Fruit fly (Drosophila melanogaster) whole organism, embryonic: ENCODE measurements around the gene pHCl-1.

Experiments used
- Adf1 ChIP-seq: fragments of 200-800 bp; sonication (Bioruptor generic); IDR thresholded peaks from 2 replicates; pipeline ENCODE4 v1.3.6; 2022; ENCODE audit warnings: missing biosample characterization, missing genetic modification characterization
- Bgb ChIP-seq: fragments of 200-800 bp; sonication (Bioruptor generic); IDR thresholded peaks from 2 replicates; pipeline ENCODE4 v1.3.6; 2022; ENCODE audit warnings: missing biosample characterization, missing genetic modification characterization; ENCODE audit not compliant: partially characterized antibody
- C15 ChIP-seq: fragments of 200-800 bp; sonication (Bioruptor generic); IDR thresholded peaks from 3 replicates; pipeline ENCODE4 v1.3.6; 2022; ENCODE audit warnings: missing biosample characterization, missing genetic modification characterization
- CG10462 ChIP-seq: fragments of 200-800 bp; sonication (Bioruptor generic); optimal IDR thresholded peaks from 2 replicates; lab custom pipeline; 2016; ENCODE audit warnings: missing biosample characterization, missing genetic modification characterization
- CG11504 ChIP-seq: fragments of 200-800 bp; sonication (Bioruptor generic); optimal IDR thresholded peaks from 3 replicates; lab custom pipeline; 2019; ENCODE audit warnings: missing biosample characterization, mild to moderate bottlenecking, missing genetic modification characterization, moderate library complexity
- CG11723 ChIP-seq: fragments of 200-800 bp; sonication (Bioruptor generic); optimal IDR thresholded peaks from 2 replicates; lab custom pipeline; 2017; ENCODE audit warnings: missing biosample characterization, mild to moderate bottlenecking, missing genetic modification characterization
- CG14860 ChIP-seq: fragments of 200-800 bp; sonication (Bioruptor generic); IDR thresholded peaks from 3 replicates; pipeline ENCODE4 v1.3.6; 2022; ENCODE audit warnings: missing biosample characterization, missing genetic modification characterization; ENCODE audit not compliant: partially characterized antibody
- CG15073 ChIP-seq: fragments of 200-800 bp; sonication (Bioruptor generic); optimal IDR thresholded peaks from 2 replicates; lab custom pipeline; 2016; ENCODE audit warnings: missing biosample characterization, missing genetic modification characterization
- CG17385 ChIP-seq: fragments of 200-800 bp; sonication (Bioruptor generic); optimal IDR thresholded peaks from 3 replicates; lab custom pipeline; 2018; ENCODE audit warnings: missing biosample characterization, mild to moderate bottlenecking, missing genetic modification characterization
- CG2120 ChIP-seq: fragments of 200-800 bp; sonication (Bioruptor generic); optimal IDR thresholded peaks from 3 replicates; lab custom pipeline; 2016; ENCODE audit warnings: missing biosample characterization, missing genetic modification characterization
- CG2129 ChIP-seq: fragments of 200-800 bp; sonication (Bioruptor generic); IDR thresholded peaks from 2 replicates; pipeline ENCODE4 v1.3.6; 2022; ENCODE audit warnings: missing biosample characterization, missing genetic modification characterization; ENCODE audit not compliant: partially characterized antibody
- CG30403 ChIP-seq: fragments of 200-800 bp; sonication (Bioruptor generic); optimal IDR thresholded peaks from 3 replicates; lab custom pipeline; 2016; ENCODE audit warnings: missing biosample characterization, missing genetic modification characterization
- CG34224 ChIP-seq: fragments of 200-800 bp; sonication (Bioruptor generic); IDR thresholded peaks from 3 replicates; pipeline ENCODE4 v1.3.6; 2022; ENCODE audit warnings: missing biosample characterization, missing genetic modification characterization; ENCODE audit not compliant: partially characterized antibody
- CG3847 ChIP-seq: fragments of 200-800 bp; sonication (Bioruptor generic); IDR thresholded peaks from 2 replicates; pipeline ENCODE4 v1.3.6; 2022; ENCODE audit warnings: missing biosample characterization, missing genetic modification characterization
- CG4820 ChIP-seq: fragments of 200-800 bp; sonication (Bioruptor generic); optimal IDR thresholded peaks from 3 replicates; lab custom pipeline; 2016; ENCODE audit warnings: missing biosample characterization, missing genetic modification characterization
- CG4854 ChIP-seq: fragments of 200-800 bp; sonication (Bioruptor generic); optimal IDR thresholded peaks from 2 replicates; lab custom pipeline; 2016; ENCODE audit warnings: missing biosample characterization, missing genetic modification characterization, inconsistent platforms
- CG8290 ChIP-seq, 3 experiments: fragments of 200-800 bp; sonication (Bioruptor generic); optimal IDR thresholded peaks; 2 replicates each; lab custom pipeline; 2016 to 2019; ENCODE audit warnings: missing biosample characterization in 3 of 3, missing genetic modification characterization in 3 of 3, mild to moderate bottlenecking in 2 of 3, moderate library complexity in 1 of 3
- CoRest ChIP-seq: fragments of 200-800 bp; sonication (Bioruptor generic); optimal IDR thresholded peaks from 3 replicates; lab custom pipeline; 2018; ENCODE audit warnings: missing biosample characterization, mild to moderate bottlenecking, missing genetic modification characterization, moderate library complexity
- Dref ChIP-seq: fragments of 200-800 bp; sonication (Bioruptor generic); IDR thresholded peaks from 2 replicates; pipeline ENCODE4 v1.3.6; 2022; ENCODE audit warnings: missing biosample characterization, missing genetic modification characterization
- E2f2 ChIP-seq: fragments of 200-800 bp; sonication (Bioruptor generic); IDR thresholded peaks from 2 replicates; pipeline ENCODE4 v1.3.6; 2022; ENCODE audit warnings: missing biosample characterization, missing genetic modification characterization
- Elba2 ChIP-seq: fragments of 200-800 bp; sonication (Bioruptor generic); optimal IDR thresholded peaks from 3 replicates; lab custom pipeline; 2016; ENCODE audit warnings: missing biosample characterization, missing genetic modification characterization
- Ets65A ChIP-seq: fragments of 200-800 bp; sonication (Bioruptor generic); peaks from one replicate; lab custom pipeline; 2016; ENCODE audit warnings: missing biosample characterization, missing genetic modification characterization
- MBD-R2 ChIP-seq: fragments of 200-800 bp; sonication (Bioruptor generic); IDR thresholded peaks from 2 replicates; pipeline ENCODE4 v1.3.6; 2022; ENCODE audit warnings: missing biosample characterization, missing genetic modification characterization
- MESR4 ChIP-seq: fragments of 200-800 bp; sonication (Bioruptor generic); optimal IDR thresholded peaks from 2 replicates; lab custom pipeline; 2018; ENCODE audit warnings: missing biosample characterization, mild to moderate bottlenecking, missing genetic modification characterization, moderate library complexity
- Nf-YA ChIP-seq: fragments of 200-800 bp; sonication (Bioruptor generic); IDR thresholded peaks from 2 replicates; pipeline ENCODE4 v1.3.6; 2022; ENCODE audit warnings: missing biosample characterization, missing genetic modification characterization
- Scr ChIP-seq: fragments of 200-800 bp; sonication (Bioruptor generic); IDR thresholded peaks from 2 replicates; pipeline ENCODE4 v1.3.6; 2022; ENCODE audit warnings: missing biosample characterization, missing genetic modification characterization; ENCODE audit not compliant: partially characterized antibody
- Sin3A ChIP-seq: fragments of >200 bp; optimal IDR thresholded peaks from 2 replicates; lab custom pipeline; 2018
- Sry-β ChIP-seq: fragments of 200-800 bp; sonication (Bioruptor generic); optimal IDR thresholded peaks from 2 replicates; lab custom pipeline; 2018; ENCODE audit warnings: missing biosample characterization, mild to moderate bottlenecking, missing genetic modification characterization, moderate library complexity
- Xbp1 ChIP-seq: fragments of 200-800 bp; sonication (Bioruptor generic); optimal IDR thresholded peaks from 3 replicates; lab custom pipeline; 2016; ENCODE audit warnings: missing biosample characterization, mild to moderate bottlenecking, missing genetic modification characterization
- ato ChIP-seq: fragments of 200-800 bp; sonication (Bioruptor generic); IDR thresholded peaks from 2 replicates; pipeline ENCODE4 v1.3.6; 2022; ENCODE audit warnings: missing biosample characterization, missing genetic modification characterization; ENCODE audit not compliant: partially characterized antibody
- bbx ChIP-seq: fragments of 200-800 bp; sonication (Bioruptor generic); IDR thresholded peaks from 2 replicates; pipeline ENCODE4 v1.3.6; 2022; ENCODE audit warnings: missing biosample characterization, missing genetic modification characterization; ENCODE audit not compliant: partially characterized antibody
- bsh ChIP-seq, 2 experiments: fragments of 200-800 bp; sonication (Bioruptor generic); optimal IDR thresholded peaks; 2 replicates each; lab custom pipeline; 2017 to 2018; ENCODE audit warnings: mild to moderate bottlenecking in 2 of 2, missing biosample characterization in 2 of 2, missing genetic modification characterization in 2 of 2, moderate library complexity in 1 of 2
- cg ChIP-seq: fragments of 200-800 bp; sonication (Bioruptor generic); optimal IDR thresholded peaks from 3 replicates; lab custom pipeline; 2019; ENCODE audit warnings: missing biosample characterization, mild to moderate bottlenecking, missing genetic modification characterization, moderate library complexity
- chinmo ChIP-seq: fragments of 200-800 bp; sonication (Bioruptor generic); IDR thresholded peaks from 4 replicates; pipeline ENCODE4 v1.3.6; 2022; ENCODE audit warnings: missing biosample characterization, missing genetic modification characterization; ENCODE audit not compliant: partially characterized antibody
- danr ChIP-seq: fragments of 200-800 bp; sonication (Bioruptor generic); IDR thresholded peaks from 2 replicates; pipeline ENCODE4 v1.3.6; 2022; ENCODE audit warnings: missing biosample characterization, missing genetic modification characterization
- gfzf ChIP-seq: fragments of 200-800 bp; sonication (Bioruptor generic); optimal IDR thresholded peaks from 2 replicates; lab custom pipeline; 2016; ENCODE audit warnings: missing biosample characterization, mild to moderate bottlenecking, missing genetic modification characterization, moderate library complexity
- grn ChIP-seq: fragments of 200-800 bp; sonication (Bioruptor generic); optimal IDR thresholded peaks from 3 replicates; lab custom pipeline; 2017; ENCODE audit warnings: missing biosample characterization, missing genetic modification characterization
- gt ChIP-seq: fragments of 200-800 bp; sonication (Bioruptor generic); IDR thresholded peaks from 2 replicates; pipeline ENCODE4 v1.3.6; 2022; ENCODE audit warnings: missing biosample characterization, missing genetic modification characterization
- hb ChIP-seq: fragments of 200-800 bp; sonication (Bioruptor generic); IDR thresholded peaks from 3 replicates; pipeline ENCODE4 v1.3.6; 2022; ENCODE audit warnings: missing biosample characterization, missing genetic modification characterization; ENCODE audit not compliant: partially characterized antibody
- hbn ChIP-seq: fragments of 200-800 bp; sonication (Bioruptor generic); IDR thresholded peaks from 2 replicates; pipeline ENCODE4 v1.3.6; 2022; ENCODE audit warnings: missing biosample characterization, missing genetic modification characterization; ENCODE audit not compliant: partially characterized antibody
- insv ChIP-seq, 2 experiments: fragments of 200-800 bp; sonication (Bioruptor generic); optimal IDR thresholded peaks; 3 replicates each; lab custom pipeline; 2016 to 2018; ENCODE audit warnings: missing biosample characterization in 2 of 2, missing genetic modification characterization in 2 of 2
- lbe ChIP-seq: fragments of 200-800 bp; sonication (Bioruptor generic); optimal IDR thresholded peaks from 2 replicates; lab custom pipeline; 2016; ENCODE audit warnings: missing biosample characterization, mild to moderate bottlenecking, missing genetic modification characterization
- odd ChIP-seq: fragments of 200-800 bp; sonication (Bioruptor generic); optimal IDR thresholded peaks from 2 replicates; lab custom pipeline; 2017; ENCODE audit warnings: missing biosample characterization, mild to moderate bottlenecking, missing genetic modification characterization
- pum ChIP-seq: fragments of 200-800 bp; sonication (Bioruptor generic); optimal IDR thresholded peaks from 2 replicates; lab custom pipeline; 2016; ENCODE audit warnings: missing biosample characterization, missing genetic modification characterization
- rib ChIP-seq: fragments of 200-800 bp; sonication (Bioruptor generic); IDR thresholded peaks from 2 replicates; pipeline ENCODE4 v1.3.6; 2022; ENCODE audit warnings: missing biosample characterization, missing genetic modification characterization
- row ChIP-seq: fragments of 200-800 bp; sonication (Bioruptor generic); IDR thresholded peaks from 3 replicates; pipeline ENCODE4 v1.3.6; 2022; ENCODE audit warnings: missing biosample characterization, missing genetic modification characterization
- tna ChIP-seq: fragments of 200-800 bp; sonication (Bioruptor generic); IDR thresholded peaks from 2 replicates; pipeline ENCODE4 v1.3.6; 2022; ENCODE audit warnings: missing biosample characterization, missing genetic modification characterization; ENCODE audit not compliant: partially characterized antibody
- vnd ChIP-seq: fragments of 200-800 bp; sonication (Bioruptor generic); IDR thresholded peaks from 3 replicates; pipeline ENCODE4 v1.3.6; 2022; ENCODE audit warnings: missing biosample characterization, missing genetic modification characterization; ENCODE audit not compliant: partially characterized antibody

Gene pHCl-1

dm6 chr3L:15816143-15816487 lies 82.7 kb downstream of the pHCl-1 start, which contains the start of gene fwe (continued):
- TF ChIP-seq gfzf (GFP tag; lab: Kevin White, UChicago) (peak; percentile 2), hbn (GFP tag; lab: Robert Waterston, UW) (peak; percentile 23; the same call in 1 of the 2 replicates), Elba2 (GFP tag; lab: Kevin White, UChicago) (peak; percentile 80), CG14860 (GFP tag; lab: Robert Waterston, UW) (peak; percentile 7; the same call in 2 of the 3 replicates), insv (GFP tag; optimal IDR thresholded peaks at IDR 0.05; lab: Kevin White, UChicago) (peak in 1 of 2 experiments; percentile 66), CG15073 (GFP tag; lab: Kevin White, UChicago) (no peak), ato (GFP tag; lab: Robert Waterston, UW) (peak; percentile 30; the same call in 1 of the 2 replicates), rib (no peak), bsh (GFP tag; optimal IDR thresholded peaks at IDR 0.05; lab: Kevin White, UChicago) (no peak), danr (GFP tag; lab: Robert Waterston, UW) (no peak), Dref (GFP tag; lab: Robert Waterston, UW) (peak; percentile 78), odd (GFP tag; lab: Kevin White, UChicago) (no peak), CG30403 (GFP tag; lab: Kevin White, UChicago) (no peak), CoRest (tag; lab: Kevin White, UChicago) (no peak), Xbp1 (GFP tag; lab: Kevin White, UChicago) (no peak), Adf1 (GFP tag; lab: Robert Waterston, UW) (peak; percentile 29; the same call in 1 of the 2 replicates), chinmo (GFP tag; lab: Robert Waterston, UW) (peak; percentile 35; the same call in 1 of the 4 replicates), CG2129 (GFP tag; lab: Robert Waterston, UW) (peak; percentile 16; the same call in 1 of the 2 replicates), row (GFP tag; lab: Robert Waterston, UW) (peak; percentile 19; the same call in 1 of the 3 replicates), tna (GFP tag; lab: Robert Waterston, UW) (peak; percentile 61), cg (peak; percentile 46), bbx (GFP tag; lab: Robert Waterston, UW) (peak; percentile 88), CG17385 (peak; percentile 2), MBD-R2 (peak; percentile 37; the same call in 1 of the 2 replicates), hb (GFP tag; lab: Robert Waterston, UW) (peak; percentile 9; the same call in 1 of the 3 replicates), Sry-β (no peak), Bgb (GFP tag; lab: Robert Waterston, UW) (peak; percentile 80), Sin3A (lab: Kevin White, UChicago) (peak; percentile 14), CG4820 (GFP tag; lab: Kevin White, UChicago) (no peak), vnd (GFP tag; lab: Robert Waterston, UW) (peak; percentile 4), CG8290 (GFP tag; optimal IDR thresholded peaks at IDR 0.05; lab: Kevin White, UChicago) (no peak), CG8290 (tag; optimal IDR thresholded peaks at IDR 0.05; lab: Kevin White, UChicago) (peak in 1 of 2 experiments; percentile 55), CG34224 (peak; percentile 40), lbe (no peak), CG10462 (GFP tag; lab: Kevin White, UChicago) (no peak), MESR4 (GFP tag; lab: Kevin White, UChicago) (peak; percentile 69), Ets65A (GFP tag; lab: Kevin White, UChicago) (no peak)

dm6 chr3L:15815353-15816142 lies 83.3 kb downstream of the pHCl-1 start:
- TF ChIP-seq C15 (GFP tag; lab: Robert Waterston, UW), result no peak
- TF ChIP-seq CG3847 (GFP tag; lab: Robert Waterston, UW), result 0 out of 2 replicates have a peak, but pooled peaks have one; percentile 25
- no peak for TF ChIP-seq CG4854 (GFP tag; lab: Kevin White, UChicago)
- no peak for TF ChIP-seq grn (GFP tag; lab: Kevin White, UChicago)
- peak; percentile 38 for TF ChIP-seq CG11723 (GFP tag; lab: Kevin White, UChicago)
- TF ChIP-seq Scr, result no peak
- peak; percentile 37 for TF ChIP-seq pum (GFP tag; lab: Kevin White, UChicago)
- TF ChIP-seq E2f2, result peak; percentile 49; the same call in 1 of the 2 replicates
- TF ChIP-seq CG11504 (tag; lab: Kevin White, UChicago), result peak; percentile 79
- TF ChIP-seq gt, result no peak
- peak; percentile 88 for TF ChIP-seq CG2120 (GFP tag; lab: Kevin White, UChicago)
- no peak for TF ChIP-seq Nf-YA (GFP tag; lab: Robert Waterston, UW)
